Worm (Caenorhabditis elegans): ENCODE measurements around the gene unc-9.

unc-9 gene

DNA sequence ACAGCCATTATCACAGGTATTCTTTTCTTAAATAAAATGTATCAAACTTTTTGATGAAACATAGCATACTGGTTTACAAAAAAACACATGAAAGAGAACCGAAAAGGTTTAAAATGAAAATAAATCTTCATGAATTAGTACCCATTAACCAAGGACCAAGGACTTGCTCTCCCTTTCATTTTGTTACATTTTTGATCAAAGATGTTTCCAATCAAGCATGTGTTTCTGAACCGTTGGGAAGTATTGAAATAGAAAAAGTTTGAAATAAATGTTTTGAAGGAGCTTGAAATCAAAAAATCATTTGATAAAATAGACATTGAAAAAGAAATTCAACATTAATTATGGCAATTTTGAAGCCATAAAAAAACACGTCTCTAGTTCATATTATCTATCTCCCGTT is 11.0 kb downstream of the unc-9 start:
- TF ChIP-seq tbx-2 (tag; optimal IDR thresholded peaks at IDR 0.05): no peak

DNA sequence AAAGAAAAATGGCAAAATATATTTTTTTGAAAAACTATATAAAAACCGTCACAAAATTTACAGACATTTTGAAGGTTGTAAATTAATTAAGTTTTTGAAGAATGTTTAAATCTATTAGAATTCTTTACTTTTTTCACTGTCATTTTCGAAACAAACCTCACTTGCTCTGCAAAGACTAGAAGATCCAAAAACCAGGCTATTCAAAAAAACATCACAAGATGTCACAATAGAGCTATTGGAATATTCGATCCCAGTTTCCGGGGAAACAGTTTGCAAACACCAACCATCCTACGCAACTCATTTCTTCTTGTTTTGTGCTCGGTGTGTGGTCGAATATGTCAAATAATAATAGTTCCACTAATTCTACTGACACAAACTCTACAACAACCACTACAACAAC is 15.2 kb downstream of the unc-9 start, which contains the start of gene R12H7.4:
Gene R12H7.4, plus strand, starts transcription at position 301 of the 400 bp plus-strand sequence.
- TF ChIP-seq ztf-11 (tag; optimal IDR thresholded peaks at IDR 0.05) (no peak), nfya-1 (tag; optimal IDR thresholded peaks at IDR 0.05; ENCODE audit: insufficient read depth) (no peak), tbx-2 (tag; optimal IDR thresholded peaks at IDR 0.05) (no peak), daf-12 (tag; optimal IDR thresholded peaks at IDR 0.05) (no peak)

DNA sequence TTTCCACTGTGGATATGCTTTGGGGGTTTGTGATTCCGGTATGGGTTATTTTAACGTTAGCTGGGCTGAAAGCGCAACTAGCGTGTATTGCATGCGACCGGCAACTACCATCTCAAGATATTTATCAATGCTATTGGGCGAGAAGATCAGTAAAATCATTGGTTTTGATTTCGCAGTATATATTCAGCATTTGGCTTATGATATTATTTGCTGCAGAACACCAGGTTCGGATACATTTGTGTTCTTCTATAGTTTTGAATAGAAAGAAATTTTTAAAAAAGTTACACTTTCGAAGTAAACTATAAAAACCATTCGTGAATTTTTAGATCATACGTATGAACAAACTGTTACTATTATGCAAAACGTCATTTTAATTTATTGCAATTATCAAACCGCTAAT is 16.4 kb downstream of the unc-9 start:
- TF ChIP-seq eor-1 (tag; optimal IDR thresholded peaks at IDR 0.05): no peak
- TF ChIP-seq skn-1 (tag; optimal IDR thresholded peaks at IDR 0.05): no peak
- TF ChIP-seq nhr-77 (tag; optimal IDR thresholded peaks at IDR 0.05): no peak
- TF ChIP-seq zag-1 (tag; optimal IDR thresholded peaks at IDR 0.05): no peak
- TF ChIP-seq fkh-2 (tag; optimal IDR thresholded peaks at IDR 0.05): no peak
- no peak for TF ChIP-seq nhr-23 (tag; optimal IDR thresholded peaks at IDR 0.05)
- no peak for TF ChIP-seq lin-39 (tag; optimal IDR thresholded peaks at IDR 0.05)
- TF ChIP-seq nhr-67 (tag; optimal IDR thresholded peaks at IDR 0.05): no peak
- no peak for TF ChIP-seq ceh-28 (tag; optimal IDR thresholded peaks at IDR 0.05)
- no peak for TF ChIP-seq nhr-237 (tag; optimal IDR thresholded peaks at IDR 0.05)
- TF ChIP-seq ceh-16 (tag; optimal IDR thresholded peaks at IDR 0.05): no peak
- no peak for TF ChIP-seq fkh-10 (GFP tag; optimal IDR thresholded peaks at IDR 0.05)
- no peak for TF ChIP-seq egl-27 (tag; optimal IDR thresholded peaks at IDR 0.05)

DNA sequence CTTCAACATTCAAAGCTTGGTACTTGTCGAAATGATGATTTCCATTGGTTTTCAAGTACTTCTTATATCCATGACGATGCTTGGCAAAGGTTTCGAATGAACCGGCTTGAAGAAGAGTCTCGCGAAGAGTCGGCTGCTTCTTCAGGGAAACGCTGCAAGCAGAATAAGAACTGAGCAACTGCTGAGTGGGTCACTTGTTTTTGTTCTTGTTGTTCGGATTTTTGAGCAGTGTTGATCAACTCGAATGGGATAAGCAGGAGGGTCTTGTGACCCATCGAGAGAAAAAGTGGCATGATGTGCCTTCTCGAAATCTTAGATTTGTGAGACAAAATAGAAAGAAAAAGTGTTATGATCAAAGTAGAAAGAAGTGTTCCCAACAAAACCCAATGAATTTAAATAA is 19.0 kb downstream of the unc-9 start:
- TF ChIP-seq aly-2 (tag; optimal IDR thresholded peaks at IDR 0.05): no peak
- peak; percentile 37 for TF ChIP-seq snpc-4 (tag; optimal IDR thresholded peaks at IDR 0.05)
- TF ChIP-seq egl-27 (tag; optimal IDR thresholded peaks at IDR 0.05): no peak
- peak; percentile 20 for TF ChIP-seq nfya-1 (tag; optimal IDR thresholded peaks at IDR 0.05; ENCODE audit: insufficient read depth)
- no peak for TF ChIP-seq nhr-11 (tag; optimal IDR thresholded peaks at IDR 0.05)
- TF ChIP-seq lin-39 (tag; optimal IDR thresholded peaks at IDR 0.05): peak; percentile 24
- TF ChIP-seq ceh-82 (tag; optimal IDR thresholded peaks at IDR 0.05): no peak

DNA sequence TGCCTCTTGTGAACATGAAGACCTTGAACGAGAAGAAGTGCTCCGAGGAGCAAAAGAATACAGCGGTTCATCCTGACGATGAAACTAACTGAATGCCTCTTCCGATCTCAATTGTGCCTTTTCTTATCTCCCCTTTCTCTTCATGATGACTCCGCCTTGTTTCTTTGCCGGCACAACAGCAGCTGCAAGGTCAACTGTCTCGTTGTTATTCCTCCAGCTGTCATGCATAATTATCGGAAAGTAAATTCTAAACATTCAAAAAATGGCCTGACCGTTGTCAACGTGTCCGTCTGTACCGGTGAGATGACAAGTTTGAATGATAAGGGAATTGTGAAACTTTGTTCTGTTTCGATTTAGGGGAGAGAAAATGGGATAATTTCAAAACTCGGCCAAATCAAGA is 19.8 kb downstream of the unc-9 start, which contains the start of gene asp-4:
Gene asp-4, minus strand, starts transcription at position 106 of the 400 bp plus-strand sequence.
- no peak for TF ChIP-seq fos-1 (tag; optimal IDR thresholded peaks at IDR 0.05)
- peak; percentile 31 for TF ChIP-seq elt-2 (tag; optimal IDR thresholded peaks at IDR 0.05)

DNA sequence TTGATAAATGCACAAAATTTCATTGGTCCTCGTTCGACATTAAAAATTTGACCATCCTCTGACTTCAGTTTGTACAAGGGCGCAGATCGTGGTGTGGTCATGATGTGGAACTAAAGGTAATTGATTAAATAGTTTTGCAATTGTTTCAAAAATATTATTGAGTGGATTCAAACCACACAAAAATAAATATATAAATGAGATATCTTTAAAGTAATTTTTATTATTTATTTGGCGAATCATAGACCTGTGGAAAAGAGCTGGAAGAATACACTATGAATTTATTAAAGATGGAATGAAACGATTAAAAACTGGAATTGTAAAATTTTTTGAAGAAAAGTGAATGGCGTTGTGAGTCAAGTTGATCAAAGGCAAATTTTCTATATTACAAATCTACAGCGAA is 21.9 kb downstream of the unc-9 start, which contains the start of gene skr-20:
Gene skr-20, minus strand, starts transcription at position 101 of the 400 bp plus-strand sequence.
- no peak for TF ChIP-seq tbx-2 (tag; optimal IDR thresholded peaks at IDR 0.05)
- TF ChIP-seq nhr-76 (tag; optimal IDR thresholded peaks at IDR 0.05): no peak
- no peak for TF ChIP-seq fkh-10 (GFP tag; optimal IDR thresholded peaks at IDR 0.05)
- no peak for TF ChIP-seq nhr-25 (tag; optimal IDR thresholded peaks at IDR 0.05)
- no peak for TF ChIP-seq nhr-28 (tag; optimal IDR thresholded peaks at IDR 0.05)
- no peak for TF ChIP-seq pqm-1 (tag; optimal IDR thresholded peaks at IDR 0.05)
- TF ChIP-seq fos-1 (tag; optimal IDR thresholded peaks at IDR 0.05): no peak
- no peak for TF ChIP-seq unc-39 (tag; optimal IDR thresholded peaks at IDR 0.05)
- TF ChIP-seq ceh-16 (tag; optimal IDR thresholded peaks at IDR 0.05): no peak
- no peak for TF ChIP-seq egl-27 (tag; optimal IDR thresholded peaks at IDR 0.05)
- TF ChIP-seq fkh-2 (tag; optimal IDR thresholded peaks at IDR 0.05): no peak

DNA sequence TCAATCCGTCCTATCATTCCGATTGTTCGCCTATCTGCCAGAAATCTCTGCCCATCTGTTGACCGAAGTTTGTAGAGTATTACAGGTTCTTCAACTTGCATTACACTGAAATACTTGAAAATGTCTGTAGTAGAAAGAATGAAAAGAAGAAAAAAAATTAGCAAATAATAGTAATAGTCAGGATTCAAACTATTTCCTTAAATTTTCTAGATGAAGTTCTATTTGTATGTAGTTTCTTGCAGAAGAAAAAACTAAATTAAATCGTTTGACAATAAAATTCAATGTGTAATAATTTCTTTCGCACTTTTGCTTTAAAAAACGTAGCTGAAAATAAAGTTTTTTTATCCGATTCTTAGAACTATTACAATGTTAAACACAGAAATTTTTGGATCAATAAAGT is 23.0 kb downstream of the unc-9 start, which contains the start of gene skr-19:
Gene skr-19, minus strand, starts transcription at position 101 of the 400 bp plus-strand sequence.
- TF ChIP-seq nfya-1 (tag; optimal IDR thresholded peaks at IDR 0.05; ENCODE audit: insufficient read depth) (no peak), fkh-2 (tag; optimal IDR thresholded peaks at IDR 0.05) (no peak), nhr-28 (tag; optimal IDR thresholded peaks at IDR 0.05) (no peak), ceh-82 (tag; optimal IDR thresholded peaks at IDR 0.05) (no peak), unc-62 (GFP tag; optimal IDR thresholded peaks at IDR 0.05) (no peak), nhr-25 (tag; optimal IDR thresholded peaks at IDR 0.05) (no peak), pha-4 (tag; optimal IDR thresholded peaks at IDR 0.05) (no peak), ztf-11 (tag; optimal IDR thresholded peaks at IDR 0.05) (no peak), lin-15B (tag; optimal IDR thresholded peaks at IDR 0.05) (no peak), snpc-4 (tag; optimal IDR thresholded peaks at IDR 0.05) (no peak), nhr-237 (tag; optimal IDR thresholded peaks at IDR 0.05) (no peak), fkh-10 (GFP tag; optimal IDR thresholded peaks at IDR 0.05) (no peak), egl-27 (tag; optimal IDR thresholded peaks at IDR 0.05) (no peak), fos-1 (tag; optimal IDR thresholded peaks at IDR 0.05) (no peak), mml-1 (tag; optimal IDR thresholded peaks at IDR 0.05) (no peak), ztf-4 (tag; optimal IDR thresholded peaks at IDR 0.05) (no peak), daf-12 (tag; optimal IDR thresholded peaks at IDR 0.05) (no peak), ceh-9 (tag; optimal IDR thresholded peaks at IDR 0.05) (no peak), mdl-1 (tag; optimal IDR thresholded peaks at IDR 0.05) (no peak)
